Fruit fly (Drosophila melanogaster) S2 (cell line): ENCODE measurements around the gene CG32856.

Experiments
- CG8478 ChIP-seq: fragments of >200 bp; optimal IDR thresholded peaks from 2 replicates; lab custom pipeline; 2018
- CTCF ChIP-seq, 2 experiments: fragments of >200 bp; optimal IDR thresholded peaks; 2 replicates each; lab custom pipeline; 2018

- TF ChIP-seq CG8478 (lab: Kevin White, UChicago) (no peak), CTCF (optimal IDR thresholded peaks at IDR 0.05; lab: Kevin White, UChicago) (no peak)
These were observed 34.0 kb upstream of the CG32856 start for dm6 chr3R:15998972-15999721.
